Worm (Caenorhabditis elegans): Measurements from ENCODE around the gene C06E4.3.

Gene C06E4.3

ce11 chrIV:7237668-7238214, 22.9 kb upstream of the C06E4.3 start, which contains the start of gene elo-3 (continued):
- TF ChIP-seq nhr-76 (tag; optimal IDR thresholded peaks at IDR 0.05): no peak
- TF ChIP-seq nhr-102 (tag; optimal IDR thresholded peaks at IDR 0.05): peak; percentile 41
- TF ChIP-seq hmg-1.1 (GFP tag; IDR thresholded peaks at IDR 0.05): no peak
- TF ChIP-seq zfp-2 (tag; optimal IDR thresholded peaks at IDR 0.05): no peak
- no peak for TF ChIP-seq Y75B8A.6 (GFP tag; IDR thresholded peaks at IDR 0.05)
- TF ChIP-seq daf-19 (GFP tag; conservative IDR thresholded peaks at IDR 0.05): no peak
- TF ChIP-seq ceh-62 (tag; optimal IDR thresholded peaks at IDR 0.05): no peak
- no peak for TF ChIP-seq T26A8.4 (GFP tag; IDR thresholded peaks at IDR 0.05)
- TF ChIP-seq php-3 (GFP tag; IDR thresholded peaks at IDR 0.05): peak; percentile 47; the same call in 1 of the 2 replicates
- TF ChIP-seq hlh-30 (tag; optimal IDR thresholded peaks at IDR 0.05; ENCODE audit: insufficient read depth): no peak
- peak; percentile 77; the same call in 1 of the 2 replicates for TF ChIP-seq tra-1 (GFP tag; IDR thresholded peaks at IDR 0.05)
- no peak for TF ChIP-seq rbr-2 (tag; optimal IDR thresholded peaks at IDR 0.05)
- TF ChIP-seq aha-1 (tag): peak; percentile 26
- TF ChIP-seq duxl-1 (tag; optimal IDR thresholded peaks at IDR 0.05; ENCODE audit: poor library complexity): no peak
- peak; percentile 15 for TF ChIP-seq hlh-11 (tag; optimal IDR thresholded peaks at IDR 0.05)
- no peak for TF ChIP-seq egl-27 (tag; optimal IDR thresholded peaks at IDR 0.05)
- TF ChIP-seq tag-97 (GFP tag; IDR thresholded peaks at IDR 0.05): no peak
- TF ChIP-seq mep-1 (tag; optimal IDR thresholded peaks at IDR 0.05): no peak
- TF ChIP-seq lin-38 (GFP tag; IDR thresholded peaks at IDR 0.05): no peak
- peak; percentile 92 for TF ChIP-seq dmd-6 (GFP tag; IDR thresholded peaks at IDR 0.05)
- TF ChIP-seq lin-29 (GFP tag; IDR thresholded peaks at IDR 0.05): no peak
- no peak for TF ChIP-seq ceh-20 (GFP tag; IDR thresholded peaks at IDR 0.05)
- no peak for TF ChIP-seq daf-8 (GFP tag; IDR thresholded peaks at IDR 0.05)
- no peak for TF ChIP-seq madf-5 (GFP tag; IDR thresholded peaks at IDR 0.05)
- no peak for TF ChIP-seq nhr-10 (tag; optimal IDR thresholded peaks at IDR 0.05)
- TF ChIP-seq pqm-1 (tag; optimal IDR thresholded peaks at IDR 0.05): peak; percentile 75
- TF ChIP-seq R02D3.7 (tag; optimal IDR thresholded peaks at IDR 0.05): no peak
- TF ChIP-seq dmd-9 (GFP tag; IDR thresholded peaks at IDR 0.05): no peak
- no peak for TF ChIP-seq ZK546.5 (tag; optimal IDR thresholded peaks at IDR 0.05)
- no peak for TF ChIP-seq nhr-42 (GFP tag; IDR thresholded peaks at IDR 0.05)
- no peak for TF ChIP-seq skn-1 (tag; optimal IDR thresholded peaks at IDR 0.05)
- no peak for TF ChIP-seq nhr-111 (GFP tag; optimal IDR thresholded peaks at IDR 0.05)
- TF ChIP-seq nhr-77 (tag; optimal IDR thresholded peaks at IDR 0.05): no peak
- no peak for TF ChIP-seq pha-4 (GFP tag; IDR thresholded peaks at IDR 0.05)
- no peak for TF ChIP-seq pha-4 (tag; optimal IDR thresholded peaks at IDR 0.05)
- TF ChIP-seq egl-43 (GFP tag; IDR thresholded peaks at IDR 0.05): no peak
- no peak for TF ChIP-seq mxl-3 (GFP tag; optimal IDR thresholded peaks at IDR 0.05)
- TF ChIP-seq spr-1 (tag; optimal IDR thresholded peaks at IDR 0.05): no peak
- no peak for TF ChIP-seq ceh-32 (tag; optimal IDR thresholded peaks at IDR 0.05; ENCODE audit: poor library complexity)
- no peak for TF ChIP-seq lim-7 (GFP tag; IDR thresholded peaks at IDR 0.05)
- TF ChIP-seq arid-1 (GFP tag; conservative IDR thresholded peaks at IDR 0.05): no peak
- TF ChIP-seq F26F4.8 (GFP tag; conservative IDR thresholded peaks at IDR 0.05): no peak
- no peak for TF ChIP-seq ces-1 (GFP tag; optimal IDR thresholded peaks at IDR 0.05)
- TF ChIP-seq ctbp-1 (GFP tag; IDR thresholded peaks at IDR 0.05): no peak
- TF ChIP-seq ceh-82 (tag; optimal IDR thresholded peaks at IDR 0.05): no peak
- no peak for TF ChIP-seq nhr-41 (GFP tag; IDR thresholded peaks at IDR 0.05)
- TF ChIP-seq aly-2 (tag; optimal IDR thresholded peaks at IDR 0.05): no peak
- no peak for TF ChIP-seq lir-3 (tag; optimal IDR thresholded peaks at IDR 0.05)
- peak in 1 of 2 experiments; percentile 68 for TF ChIP-seq unc-62 (GFP tag; optimal IDR thresholded peaks at IDR 0.05 in 1 of 2)
- no peak for TF ChIP-seq unc-62 (tag; optimal IDR thresholded peaks at IDR 0.05)
- no peak for TF ChIP-seq mxl-2 (GFP tag; conservative IDR thresholded peaks at IDR 0.05)
- TF ChIP-seq nhr-28 (tag; optimal IDR thresholded peaks at IDR 0.05): peak; percentile 67
- no peak for TF ChIP-seq nhr-237 (tag; optimal IDR thresholded peaks at IDR 0.05)

All from whole organism, L4 larva.